Fruit fly (Drosophila melanogaster) whole organism, embryonic: ENCODE measurements around the gene GatB.

Source experiments
- Ada2b ChIP-seq: fragments of 200-800 bp; sonication (Bioruptor generic); IDR thresholded peaks from 2 replicates; pipeline ENCODE4 v1.3.6; 2022; ENCODE audit warnings: missing biosample characterization, missing genetic modification characterization
- Atf-2 ChIP-seq: fragments of 200-800 bp; sonication (Bioruptor generic); optimal IDR thresholded peaks from 2 replicates; lab custom pipeline; 2016; ENCODE audit warnings: missing biosample characterization, missing genetic modification characterization
- C15 ChIP-seq: fragments of 200-800 bp; sonication (Bioruptor generic); IDR thresholded peaks from 3 replicates; pipeline ENCODE4 v1.3.6; 2022; ENCODE audit warnings: missing biosample characterization, missing genetic modification characterization
- CG10462 ChIP-seq: fragments of 200-800 bp; sonication (Bioruptor generic); optimal IDR thresholded peaks from 2 replicates; lab custom pipeline; 2016; ENCODE audit warnings: missing biosample characterization, missing genetic modification characterization
- CG12219 ChIP-seq: fragments of 200-800 bp; sonication (Bioruptor generic); optimal IDR thresholded peaks from 3 replicates; lab custom pipeline; 2018; ENCODE audit warnings: missing biosample characterization, mild to moderate bottlenecking, missing genetic modification characterization
- CG13624 ChIP-seq: fragments of 200-800 bp; sonication (Bioruptor generic); optimal IDR thresholded peaks from 2 replicates; lab custom pipeline; 2016; ENCODE audit warnings: missing biosample characterization, missing genetic modification characterization
- CG14014 ChIP-seq: fragments of 200-800 bp; sonication (Bioruptor generic); IDR thresholded peaks from 2 replicates; pipeline ENCODE4 v1.3.6; 2022; ENCODE audit warnings: missing biosample characterization, missing genetic modification characterization
- CG14710 ChIP-seq: fragments of 200-800 bp; sonication (Bioruptor generic); optimal IDR thresholded peaks from 3 replicates; lab custom pipeline; 2019; ENCODE audit warnings: missing biosample characterization, mild to moderate bottlenecking, missing genetic modification characterization, moderate library complexity
- CG15011 ChIP-seq: fragments of 200-800 bp; sonication (Bioruptor generic); optimal IDR thresholded peaks from 3 replicates; lab custom pipeline; 2018; ENCODE audit warnings: missing biosample characterization, mild to moderate bottlenecking, missing genetic modification characterization
- CG17359 ChIP-seq: fragments of 200-800 bp; sonication (Bioruptor generic); optimal IDR thresholded peaks from 3 replicates; lab custom pipeline; 2018; ENCODE audit warnings: missing biosample characterization, mild to moderate bottlenecking, missing genetic modification characterization, moderate library complexity
- CG30403 ChIP-seq: fragments of 200-800 bp; sonication (Bioruptor generic); optimal IDR thresholded peaks from 3 replicates; lab custom pipeline; 2016; ENCODE audit warnings: missing biosample characterization, missing genetic modification characterization
- CG4730 ChIP-seq: fragments of 200-800 bp; sonication (Bioruptor generic); IDR thresholded peaks from 2 replicates; pipeline ENCODE4 v1.3.6; 2022; ENCODE audit warnings: missing biosample characterization, missing genetic modification characterization
- CG5245 ChIP-seq: fragments of 200-800 bp; sonication (Bioruptor generic); optimal IDR thresholded peaks from 3 replicates; lab custom pipeline; 2016; ENCODE audit warnings: missing biosample characterization, missing genetic modification characterization
- CG7271 ChIP-seq: fragments of 200-800 bp; sonication (Bioruptor generic); optimal IDR thresholded peaks from 2 replicates; lab custom pipeline; 2018; ENCODE audit warnings: missing biosample characterization, mild to moderate bottlenecking, missing genetic modification characterization, moderate library complexity
- CG7745 ChIP-seq: fragments of 200-800 bp; sonication (Bioruptor generic); optimal IDR thresholded peaks from 2 replicates; lab custom pipeline; 2018; ENCODE audit warnings: missing biosample characterization, mild to moderate bottlenecking, missing genetic modification characterization, moderate library complexity
- CG7963 ChIP-seq: fragments of 200-800 bp; sonication (Bioruptor generic); IDR thresholded peaks from 3 replicates; pipeline ENCODE4 v1.3.6; 2022; ENCODE audit warnings: missing biosample characterization, missing genetic modification characterization; ENCODE audit not compliant: partially characterized antibody
- CG8478 ChIP-seq: fragments of >200 bp; optimal IDR thresholded peaks from 2 replicates; lab custom pipeline; 2018
- Dll ChIP-seq: fragments of 200-800 bp; sonication (Bioruptor generic); IDR thresholded peaks from 4 replicates; pipeline ENCODE4 v1.3.6; 2022; ENCODE audit warnings: missing biosample characterization, missing genetic modification characterization; ENCODE audit not compliant: partially characterized antibody
- Doc3 ChIP-seq: fragments of 200-800 bp; sonication (Bioruptor generic); IDR thresholded peaks from 3 replicates; pipeline ENCODE4 v1.3.6; 2022; ENCODE audit warnings: missing biosample characterization, missing genetic modification characterization; ENCODE audit not compliant: partially characterized antibody
- Dref ChIP-seq: fragments of 200-800 bp; sonication (Bioruptor generic); IDR thresholded peaks from 2 replicates; pipeline ENCODE4 v1.3.6; 2022; ENCODE audit warnings: missing biosample characterization, missing genetic modification characterization
- Gsc ChIP-seq: fragments of 200-800 bp; sonication (Bioruptor generic); IDR thresholded peaks from 2 replicates; pipeline ENCODE4 v1.3.6; 2022; ENCODE audit warnings: missing biosample characterization, missing genetic modification characterization
- Gug ChIP-seq: fragments of 200-800 bp; sonication (Bioruptor generic); IDR thresholded peaks from 4 replicates; pipeline ENCODE4 v1.3.6; 2022; ENCODE audit warnings: missing biosample characterization, missing genetic modification characterization
- H15 ChIP-seq: fragments of 200-800 bp; sonication (Bioruptor generic); IDR thresholded peaks from 3 replicates; pipeline ENCODE4 v1.3.6; 2022; ENCODE audit warnings: missing biosample characterization, missing genetic modification characterization
- HmgD ChIP-seq: fragments of 200-800 bp; sonication (Bioruptor generic); optimal IDR thresholded peaks from 3 replicates; lab custom pipeline; 2016; ENCODE audit warnings: missing biosample characterization, missing genetic modification characterization
- Lpt ChIP-seq: fragments of >200 bp; optimal IDR thresholded peaks from 2 replicates; lab custom pipeline; 2018; ENCODE audit warnings: missing biosample characterization, missing genetic modification characterization
- Neu2 ChIP-seq: fragments of 200-800 bp; sonication (Bioruptor generic); optimal IDR thresholded peaks from 3 replicates; lab custom pipeline; 2016; ENCODE audit warnings: missing biosample characterization, missing genetic modification characterization, borderline replicate concordance
- Nf-YA ChIP-seq: fragments of 200-800 bp; sonication (Bioruptor generic); IDR thresholded peaks from 2 replicates; pipeline ENCODE4 v1.3.6; 2022; ENCODE audit warnings: missing biosample characterization, missing genetic modification characterization
- Nf-YC ChIP-seq: fragments of 200-800 bp; optimal IDR thresholded peaks from 3 replicates; lab custom pipeline; 2019; ENCODE audit warnings: missing biosample characterization, mild to moderate bottlenecking, missing genetic modification characterization, moderate library complexity
- Optix ChIP-seq: fragments of 200-800 bp; sonication (Bioruptor generic); IDR thresholded peaks from 3 replicates; pipeline ENCODE4 v1.3.6; 2022; ENCODE audit warnings: missing biosample characterization, missing genetic modification characterization
- Rx ChIP-seq: fragments of 200-800 bp; sonication (Bioruptor generic); IDR thresholded peaks from 2 replicates; pipeline ENCODE4 v1.3.6; 2022; ENCODE audit warnings: missing biosample characterization, missing genetic modification characterization
- Tbp ChIP-seq: fragments of >200 bp; optimal IDR thresholded peaks from 2 replicates; lab custom pipeline; 2018; ENCODE audit warnings: missing biosample characterization, missing genetic modification characterization
- YL-1 ChIP-seq: fragments of 200-800 bp; sonication (Bioruptor generic); optimal IDR thresholded peaks from 3 replicates; lab custom pipeline; 2017; ENCODE audit warnings: missing biosample characterization, mild to moderate bottlenecking, missing genetic modification characterization
- bcd ChIP-seq: fragments of 200-800 bp; sonication (Bioruptor generic); optimal IDR thresholded peaks from 2 replicates; lab custom pipeline; 2017; ENCODE audit warnings: missing biosample characterization, mild to moderate bottlenecking, missing genetic modification characterization
- chif ChIP-seq, 2 experiments: fragments of 200-800 bp; sonication (Bioruptor generic); optimal IDR thresholded peaks; 3 replicates each; lab custom pipeline; 2016; ENCODE audit warnings: missing biosample characterization in 2 of 2, missing genetic modification characterization in 2 of 2
- chm ChIP-seq: fragments of 200-800 bp; sonication (Bioruptor generic); IDR thresholded peaks from 2 replicates; pipeline ENCODE4 v1.3.6; 2022; ENCODE audit warnings: missing biosample characterization, missing genetic modification characterization
- crol ChIP-seq: fragments of 200-800 bp; sonication (Bioruptor generic); IDR thresholded peaks from 2 replicates; pipeline ENCODE4 v1.3.6; 2022; ENCODE audit warnings: missing biosample characterization, missing genetic modification characterization
- en ChIP-seq: fragments of 200-800 bp; sonication (Bioruptor generic); optimal IDR thresholded peaks from 2 replicates; lab custom pipeline; 2016; ENCODE audit warnings: missing biosample characterization, missing genetic modification characterization
- fd3F ChIP-seq: fragments of 200-800 bp; sonication (Bioruptor generic); optimal IDR thresholded peaks from 2 replicates; lab custom pipeline; 2018; ENCODE audit warnings: missing biosample characterization, mild to moderate bottlenecking, missing genetic modification characterization, moderate library complexity
- gem ChIP-seq: fragments of 200-800 bp; sonication (Bioruptor generic); optimal IDR thresholded peaks from 2 replicates; lab custom pipeline; 2019; ENCODE audit warnings: missing biosample characterization, mild to moderate bottlenecking, missing genetic modification characterization, moderate library complexity
- klu ChIP-seq: fragments of 200-800 bp; sonication (Bioruptor generic); IDR thresholded peaks from 2 replicates; pipeline ENCODE4 v1.3.6; 2022; ENCODE audit warnings: missing biosample characterization, missing genetic modification characterization
- lab ChIP-seq: fragments of 200-800 bp; sonication (Bioruptor generic); optimal IDR thresholded peaks from 3 replicates; lab custom pipeline; 2017; ENCODE audit warnings: missing biosample characterization, missing genetic modification characterization, mild to moderate bottlenecking, moderate library complexity, missing genetic modification reagents
- otp ChIP-seq: fragments of 200-800 bp; sonication (Bioruptor generic); IDR thresholded peaks from 3 replicates; pipeline ENCODE4, ENCODE4 v1.3.6; 2022; ENCODE audit warnings: missing biosample characterization, missing genetic modification characterization
- p53 ChIP-seq: fragments of 200-800 bp; sonication (Bioruptor generic); optimal IDR thresholded peaks from 2 replicates; lab custom pipeline; 2016; ENCODE audit warnings: missing biosample characterization, missing genetic modification characterization
- pan ChIP-seq, 4 experiments: fragments of >200 bp in 3 of 4; fragments of 200-800 bp in 1 of 4; sonication (Bioruptor generic) in 1 of 4; optimal IDR thresholded peaks in 3 of 4; IDR thresholded peaks in 1 of 4; 2 replicates each; pipeline versions ENCODE4 v1.3.6 to Lab custom; 2017 to 2022; ENCODE audit warnings: missing biosample characterization in 2 of 4, missing genetic modification characterization in 2 of 4, mixed read lengths in 1 of 4
- pnt ChIP-seq: fragments of 200-800 bp; sonication (Bioruptor generic); optimal IDR thresholded peaks from 3 replicates; lab custom pipeline; 2016; ENCODE audit warnings: missing biosample characterization, missing genetic modification characterization
- pros ChIP-seq: fragments of 200-800 bp; sonication (Bioruptor generic); optimal IDR thresholded peaks from 3 replicates; lab custom pipeline; 2019; ENCODE audit warnings: missing biosample characterization, mild to moderate bottlenecking, missing genetic modification characterization, moderate library complexity
- psq ChIP-seq: fragments of 200-800 bp; sonication (Bioruptor generic); optimal IDR thresholded peaks from 2 replicates; lab custom pipeline; 2017; ENCODE audit warnings: missing biosample characterization, missing genetic modification characterization
- pum ChIP-seq: fragments of 200-800 bp; sonication (Bioruptor generic); optimal IDR thresholded peaks from 2 replicates; lab custom pipeline; 2016; ENCODE audit warnings: missing biosample characterization, missing genetic modification characterization
- seq ChIP-seq: fragments of 200-800 bp; sonication (Bioruptor generic); IDR thresholded peaks from 2 replicates; pipeline ENCODE4 v1.3.6; 2022; ENCODE audit warnings: missing biosample characterization, missing genetic modification characterization
- trem ChIP-seq: fragments of 200-800 bp; optimal IDR thresholded peaks from 3 replicates; lab custom pipeline; 2019; ENCODE audit warnings: missing biosample characterization, mild to moderate bottlenecking, missing genetic modification characterization, moderate library complexity

GatB gene

DNA sequence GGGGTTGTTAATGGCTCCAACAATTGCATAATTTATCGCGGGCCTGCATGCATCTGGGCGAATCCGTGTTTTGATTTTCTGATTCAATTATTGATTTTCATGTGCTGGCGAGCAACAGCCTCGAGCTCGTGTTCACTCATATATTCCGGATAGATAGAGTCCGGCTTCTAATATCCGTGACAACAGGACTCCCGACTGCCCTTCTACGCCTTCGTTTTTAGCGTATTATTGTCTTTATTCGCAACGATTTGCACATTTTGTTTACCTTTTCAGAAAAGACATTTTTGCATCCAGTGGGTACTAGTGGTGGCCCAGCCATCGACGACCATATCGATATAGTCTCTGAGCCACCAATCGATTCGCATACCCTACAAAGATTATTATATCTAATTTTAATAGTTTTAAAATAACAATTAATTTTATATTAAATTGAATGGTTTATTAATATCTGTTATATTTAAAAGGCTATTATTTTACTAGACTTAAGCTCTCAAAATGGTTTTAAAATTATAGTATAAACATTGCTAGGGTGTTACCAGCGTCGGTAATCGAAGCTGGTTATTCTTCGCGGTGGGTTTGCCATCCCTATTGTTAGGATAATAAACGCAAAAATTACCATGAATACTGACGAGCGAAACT, 31.2 kb upstream of the GatB start, which contains the start of the genes Myo95E and TBC1d7 (continued):
- TF ChIP-seq crol (GFP tag; lab: Robert Waterston, UW) (peak; percentile 59), YL-1 (GFP tag; lab: Kevin White, UChicago) (peak; percentile 76), bcd (GFP tag; lab: Kevin White, UChicago) (peak; percentile 88), seq (GFP tag; lab: Robert Waterston, UW) (peak; percentile 79), Lpt (GFP tag; lab: Kevin White, UChicago) (no peak), Dll (peak; percentile 88), H15 (GFP tag; lab: Robert Waterston, UW) (peak; percentile 93), pnt (GFP tag; lab: Kevin White, UChicago) (peak; percentile 9), otp (GFP tag; lab: Robert Waterston, UW) (peak; percentile 85), CG14014 (GFP tag; lab: Robert Waterston, UW) (peak; percentile 93), fd3F (peak; percentile 81), lab (GFP tag; lab: Kevin White, UChicago) (no peak), Neu2 (GFP tag; lab: Kevin White, UChicago) (no peak), CG15011 (GFP tag; lab: Kevin White, UChicago) (no peak), Nf-YC (no peak), chif (GFP tag; optimal IDR thresholded peaks at IDR 0.05; lab: Kevin White, UChicago) (peak in 1 of 2 experiments; percentile 43), klu (peak; percentile 84), Rx (GFP tag; lab: Robert Waterston, UW) (peak; percentile 81), chm (GFP tag; lab: Robert Waterston, UW) (peak; percentile 82), Dref (peak; percentile 68), CG7271 (tag; lab: Kevin White, UChicago) (peak; percentile 60), HmgD (GFP tag; lab: Kevin White, UChicago) (no peak), Tbp (no peak), CG7963 (GFP tag; lab: Robert Waterston, UW) (0 out of 3 replicates have a peak, but pooled peaks have one; percentile 11), gem (tag; lab: Kevin White, UChicago) (peak; percentile 95), trem (peak; percentile 90), Ada2b (peak; percentile 91), Gug (peak; percentile 88; the same call in 3 of the 4 replicates), pros (GFP tag; lab: Kevin White, UChicago) (no peak), CG8478 (no peak), Nf-YA (peak; percentile 83), CG7745 (no peak), pum (GFP tag; lab: Kevin White, UChicago) (peak; percentile 56), CG14710 (peak; percentile 90), CG4730 (GFP tag; lab: Robert Waterston, UW) (peak; percentile 93), CG10462 (GFP tag; lab: Kevin White, UChicago) (peak; percentile 40), pan (optimal IDR thresholded peaks at IDR 0.05; lab: Kevin White, UChicago) (peak in 1 of 2 experiments; percentile 36), pan (GFP tag; optimal IDR thresholded peaks at IDR 0.05 in 1 of 2, IDR thresholded peaks at IDR 0.05 in 1 of 2) (peak in 1 of 2 experiments; percentile 96), en (GFP tag; lab: Kevin White, UChicago) (no peak), Optix (GFP tag; lab: Robert Waterston, UW) (peak; percentile 88), CG5245 (GFP tag; lab: Kevin White, UChicago) (peak; percentile 71), C15 (GFP tag; lab: Robert Waterston, UW) (peak; percentile 87), Doc3 (GFP tag; lab: Robert Waterston, UW) (peak; percentile 57; the same call in 2 of the 3 replicates), Atf-2 (GFP tag; lab: Kevin White, UChicago) (no peak), psq (GFP tag; lab: Kevin White, UChicago) (peak; percentile 35), CG30403 (GFP tag; lab: Kevin White, UChicago) (peak; percentile 92), p53 (no peak), Gsc (peak; percentile 69; the same call in 1 of the 2 replicates), CG17359 (tag; lab: Kevin White, UChicago) (peak; percentile 88), CG13624 (GFP tag; lab: Kevin White, UChicago) (peak; percentile 55), CG12219 (peak; percentile 63)
